Worm (Caenorhabditis elegans): ENCODE results near the gene K08E7.5.

ce11 chrIV:12531047-12531446 is 42.1 kb upstream of the K08E7.5 start, which contains the start of gene F53B2.5:
- TF ChIP-seq hsf-1 (GFP tag; IDR thresholded peaks at IDR 0.05) (no peak), ztf-6 (GFP tag; IDR thresholded peaks at IDR 0.05) (no peak), nhr-120 (GFP tag; IDR thresholded peaks at IDR 0.05) (no peak), hmg-20 (GFP tag; IDR thresholded peaks at IDR 0.05) (no peak), ztf-3 (GFP tag; optimal IDR thresholded peaks at IDR 0.05) (no peak), nhr-80 (tag; optimal IDR thresholded peaks at IDR 0.05) (no peak), mcd-1 (GFP tag; IDR thresholded peaks at IDR 0.05) (no peak), C17E4.6 (GFP tag; IDR thresholded peaks at IDR 0.05) (no peak), mxl-1 (tag; optimal IDR thresholded peaks at IDR 0.05) (no peak), nfya-1 (tag; optimal IDR thresholded peaks at IDR 0.05; ENCODE audit: borderline replicate concordance, insufficient read depth) (no peak), ets-4 (GFP tag; optimal IDR thresholded peaks at IDR 0.05) (no peak)
